Worm (Caenorhabditis elegans): ENCODE results near the gene mrg-1.

ce11 chrIII:12919882-12920281 is 45.4 kb upstream of the mrg-1 start:
- TF ChIP-seq nhr-237 (tag; optimal IDR thresholded peaks at IDR 0.05) (no peak), nhr-11 (tag; optimal IDR thresholded peaks at IDR 0.05) (no peak), lin-13 (GFP tag; optimal IDR thresholded peaks at IDR 0.05) (no peak), blmp-1 (tag; optimal IDR thresholded peaks at IDR 0.05; ENCODE audit: insufficient read depth) (no peak), nhr-6 (tag; optimal IDR thresholded peaks at IDR 0.05) (no peak), lsy-2 (tag; optimal IDR thresholded peaks at IDR 0.05) (no peak), mab-5 (tag; optimal IDR thresholded peaks at IDR 0.05) (no peak), mdl-1 (tag; optimal IDR thresholded peaks at IDR 0.05) (no peak), ztf-4 (tag; optimal IDR thresholded peaks at IDR 0.05) (no peak), ceh-82 (tag; optimal IDR thresholded peaks at IDR 0.05) (no peak), nhr-77 (tag; optimal IDR thresholded peaks at IDR 0.05) (no peak), lin-39 (tag; optimal IDR thresholded peaks at IDR 0.05) (no peak)
